Fruit fly (Drosophila melanogaster) S2 (cell line): ENCODE data around the gene Alh.

Experiments used
- CG8478 ChIP-seq: fragments of >200 bp; optimal IDR thresholded peaks from 2 replicates; lab custom pipeline; 2018
- CTCF ChIP-seq, 2 experiments: fragments of >200 bp; optimal IDR thresholded peaks; 2 replicates each; lab custom pipeline; 2018

DNA sequence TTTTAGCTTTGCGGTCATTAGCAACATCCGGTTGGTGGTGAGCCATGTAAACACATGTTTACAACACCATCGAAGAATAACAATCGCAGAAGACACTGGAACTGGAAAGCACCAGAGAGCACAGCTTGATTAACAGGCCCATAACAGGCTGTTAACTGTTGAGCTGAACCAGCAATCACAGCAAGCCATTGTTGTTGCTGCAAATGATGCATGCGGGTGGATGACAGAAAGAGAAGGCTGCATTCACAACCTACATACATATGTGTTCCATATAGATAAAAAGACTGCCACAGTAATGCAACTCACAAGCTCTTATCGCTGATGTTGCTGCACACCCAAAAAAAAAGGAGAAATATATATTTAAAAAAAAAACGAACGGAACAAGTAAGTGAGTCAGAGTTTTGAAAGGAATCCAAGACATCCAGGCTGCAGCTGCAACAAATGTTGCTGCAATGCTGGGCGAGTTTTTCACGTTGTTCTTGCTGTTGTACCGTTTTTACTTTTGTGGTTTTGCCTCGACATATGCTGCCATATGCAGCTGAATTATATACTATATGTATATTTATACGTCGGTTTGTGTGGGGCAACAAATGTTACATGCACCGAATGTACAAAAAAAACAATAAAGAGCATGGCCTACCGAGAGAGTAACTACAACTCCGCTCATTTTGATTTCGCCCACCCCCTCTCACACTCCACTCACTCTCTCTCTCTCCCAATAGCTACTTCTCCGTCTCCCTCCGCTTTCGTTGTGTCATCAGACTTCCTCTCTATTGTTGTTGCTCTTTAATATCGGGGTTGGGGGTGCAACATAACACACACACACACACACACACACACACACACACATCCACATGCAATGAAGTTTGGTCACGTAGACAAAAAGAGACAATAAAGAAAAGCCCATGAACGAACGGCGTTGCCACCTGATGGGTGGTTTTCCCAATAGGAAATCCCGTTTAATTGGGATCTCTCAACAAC, 20.8 kb downstream of the Alh start:
- TF ChIP-seq CTCF (optimal IDR thresholded peaks at IDR 0.05; lab: Kevin White, UChicago) (no peak), CG8478 (lab: Kevin White, UChicago) (no peak)
